Fruit fly (Drosophila melanogaster) whole organism, embryonic: ENCODE data around the gene CG3342.
A peak's percentile ranks its signal among the peaks of the same experiment; 100 is the strongest.

Experiments used
- Atf-2 ChIP-seq: fragments of 200-800 bp; sonication (Bioruptor generic); optimal IDR thresholded peaks from 2 replicates; lab custom pipeline; 2016; ENCODE audit warnings: missing biosample characterization, missing genetic modification characterization
- Bteb2 ChIP-seq: fragments of 200-800 bp; sonication (Bioruptor generic); optimal IDR thresholded peaks from 2 replicates; lab custom pipeline; 2016; ENCODE audit warnings: missing biosample characterization, missing genetic modification characterization
- CG10654 ChIP-seq: fragments of 200-800 bp; sonication (Bioruptor generic); optimal IDR thresholded peaks from 2 replicates; lab custom pipeline; 2016; ENCODE audit warnings: missing biosample characterization, missing genetic modification characterization
- CG10979 ChIP-seq: fragments of 200-800 bp; sonication (Bioruptor generic); optimal IDR thresholded peaks from 2 replicates; lab custom pipeline; 2018; ENCODE audit warnings: missing biosample characterization, mild to moderate bottlenecking, missing genetic modification characterization, moderate library complexity
- CG11456 ChIP-seq: fragments of 200-800 bp; sonication (Bioruptor generic); IDR thresholded peaks from 3 replicates; pipeline ENCODE4 v1.3.6; 2022; ENCODE audit warnings: missing biosample characterization, missing genetic modification characterization
- CG12155 ChIP-seq: fragments of 200-800 bp; sonication (Bioruptor generic); optimal IDR thresholded peaks from 3 replicates; lab custom pipeline; 2016; ENCODE audit warnings: missing biosample characterization, missing genetic modification characterization
- CG13123 ChIP-seq: fragments of 200-800 bp; sonication (Bioruptor generic); optimal IDR thresholded peaks from 2 replicates; lab custom pipeline; 2016; ENCODE audit warnings: missing biosample characterization, missing genetic modification characterization
- CG14710 ChIP-seq: fragments of 200-800 bp; sonication (Bioruptor generic); optimal IDR thresholded peaks from 3 replicates; lab custom pipeline; 2019; ENCODE audit warnings: missing biosample characterization, mild to moderate bottlenecking, missing genetic modification characterization, moderate library complexity
- CG15479 ChIP-seq: fragments of 200-800 bp; sonication (Bioruptor generic); optimal IDR thresholded peaks from 3 replicates; lab custom pipeline; 2019; ENCODE audit warnings: missing biosample characterization, mild to moderate bottlenecking, missing genetic modification characterization, moderate library complexity
- CG17359 ChIP-seq: fragments of 200-800 bp; sonication (Bioruptor generic); optimal IDR thresholded peaks from 3 replicates; lab custom pipeline; 2018; ENCODE audit warnings: missing biosample characterization, mild to moderate bottlenecking, missing genetic modification characterization, moderate library complexity
- CG3065 ChIP-seq: fragments of 200-800 bp; sonication (Bioruptor generic); optimal IDR thresholded peaks from 2 replicates; lab custom pipeline; 2016; ENCODE audit warnings: missing biosample characterization, missing genetic modification characterization
- CG3163 ChIP-seq: fragments of 200-800 bp; sonication (Bioruptor generic); optimal IDR thresholded peaks from 3 replicates; lab custom pipeline; 2016; ENCODE audit warnings: missing biosample characterization, missing genetic modification characterization
- CG32767 ChIP-seq: fragments of 200-800 bp; sonication (Bioruptor generic); IDR thresholded peaks from 2 replicates; pipeline ENCODE4 v1.3.6; 2022; ENCODE audit warnings: missing biosample characterization, missing genetic modification characterization
- CG5953 ChIP-seq: fragments of 200-800 bp; sonication (Bioruptor generic); IDR thresholded peaks from 2 replicates; pipeline ENCODE4 v1.3.6; 2022; ENCODE audit warnings: missing biosample characterization, missing genetic modification characterization
- CG8290 ChIP-seq, 3 experiments: fragments of 200-800 bp; sonication (Bioruptor generic); optimal IDR thresholded peaks; 2 replicates each; lab custom pipeline; 2016 to 2019; ENCODE audit warnings: missing biosample characterization in 3 of 3, missing genetic modification characterization in 3 of 3, mild to moderate bottlenecking in 2 of 3, moderate library complexity in 1 of 3
- CG8359 ChIP-seq: fragments of 200-800 bp; sonication (Bioruptor generic); optimal IDR thresholded peaks from 2 replicates; lab custom pipeline; 2017; ENCODE audit warnings: missing biosample characterization, mild to moderate bottlenecking, missing genetic modification characterization, borderline replicate concordance
- Deaf1 ChIP-seq: fragments of 200-800 bp; optimal IDR thresholded peaks from 3 replicates; lab custom pipeline; 2019; ENCODE audit warnings: missing biosample characterization, mild to moderate bottlenecking, missing genetic modification characterization, moderate library complexity
- Gsc ChIP-seq: fragments of 200-800 bp; sonication (Bioruptor generic); IDR thresholded peaks from 2 replicates; pipeline ENCODE4 v1.3.6; 2022; ENCODE audit warnings: missing biosample characterization, missing genetic modification characterization
- H15 ChIP-seq: fragments of 200-800 bp; sonication (Bioruptor generic); IDR thresholded peaks from 3 replicates; pipeline ENCODE4 v1.3.6; 2022; ENCODE audit warnings: missing biosample characterization, missing genetic modification characterization
- H2.0 ChIP-seq: fragments of 200-800 bp; sonication (Bioruptor generic); IDR thresholded peaks from 2 replicates; pipeline ENCODE4 v1.3.6; 2022; ENCODE audit warnings: missing biosample characterization, missing genetic modification characterization
- HmgD ChIP-seq: fragments of 200-800 bp; sonication (Bioruptor generic); optimal IDR thresholded peaks from 3 replicates; lab custom pipeline; 2016; ENCODE audit warnings: missing biosample characterization, missing genetic modification characterization
- Hmr ChIP-seq: fragments of 200-800 bp; sonication (Bioruptor generic); optimal IDR thresholded peaks from 3 replicates; lab custom pipeline; 2017; ENCODE audit warnings: mild to moderate bottlenecking, missing biosample characterization, missing genetic modification reagents, missing genetic modification characterization
- Hmx ChIP-seq: fragments of 200-800 bp; sonication (Bioruptor generic); optimal IDR thresholded peaks from 2 replicates; lab custom pipeline; 2016; ENCODE audit warnings: missing biosample characterization, missing genetic modification characterization
- MTF-1 ChIP-seq: fragments of 200-800 bp; sonication (Bioruptor generic); optimal IDR thresholded peaks from 2 replicates; lab custom pipeline; 2018; ENCODE audit warnings: missing biosample characterization, mild to moderate bottlenecking, missing genetic modification characterization, borderline replicate concordance
- NK7.1 ChIP-seq: fragments of 200-800 bp; sonication (Bioruptor generic); optimal IDR thresholded peaks from 3 replicates; lab custom pipeline; 2016; ENCODE audit warnings: missing biosample characterization, missing genetic modification characterization
- Nf-YC ChIP-seq: fragments of 200-800 bp; optimal IDR thresholded peaks from 3 replicates; lab custom pipeline; 2019; ENCODE audit warnings: missing biosample characterization, mild to moderate bottlenecking, missing genetic modification characterization, moderate library complexity
- Optix ChIP-seq: fragments of 200-800 bp; sonication (Bioruptor generic); IDR thresholded peaks from 3 replicates; pipeline ENCODE4 v1.3.6; 2022; ENCODE audit warnings: missing biosample characterization, missing genetic modification characterization
- Usf ChIP-seq: fragments of 200-800 bp; sonication (Bioruptor generic); optimal IDR thresholded peaks from 2 replicates; lab custom pipeline; 2017; ENCODE audit warnings: missing genotype, missing biosample characterization, missing genetic modification characterization
- Vsx1 ChIP-seq: fragments of 200-800 bp; sonication (Bioruptor generic); optimal IDR thresholded peaks from 2 replicates; lab custom pipeline; 2017; ENCODE audit warnings: missing biosample characterization, mild to moderate bottlenecking, missing genetic modification characterization, missing genetic modification reagents
- ab ChIP-seq: fragments of 200-800 bp; sonication (Bioruptor generic); optimal IDR thresholded peaks from 2 replicates; lab custom pipeline; 2016; ENCODE audit warnings: missing biosample characterization, missing genetic modification characterization
- abd-A ChIP-seq: fragments of 200-800 bp; sonication (Bioruptor generic); optimal IDR thresholded peaks from 3 replicates; lab custom pipeline; 2019; ENCODE audit warnings: missing biosample characterization, mild to moderate bottlenecking, missing genetic modification characterization, moderate library complexity
- bowl ChIP-seq: fragments of 200-800 bp; sonication (Bioruptor generic); IDR thresholded peaks from 2 replicates; pipeline ENCODE4 v1.3.6; 2022; ENCODE audit warnings: missing biosample characterization, missing genetic modification characterization
- chinmo ChIP-seq: fragments of 200-800 bp; sonication (Bioruptor generic); IDR thresholded peaks from 4 replicates; pipeline ENCODE4 v1.3.6; 2022; ENCODE audit warnings: missing biosample characterization, missing genetic modification characterization; ENCODE audit not compliant: partially characterized antibody
- croc ChIP-seq: fragments of 200-800 bp; sonication (Bioruptor generic); conservative IDR thresholded peaks from 3 replicates; pipeline ENCODE4 v1.3.6; 2022; ENCODE audit warnings: missing biosample characterization, missing genetic modification characterization
- exex ChIP-seq: fragments of 200-800 bp; sonication (Bioruptor generic); optimal IDR thresholded peaks from 4 replicates; lab custom pipeline; 2018; ENCODE audit warnings: missing biosample characterization, mild to moderate bottlenecking, missing genetic modification characterization, moderate library complexity
- grau ChIP-seq: fragments of 200-800 bp; optimal IDR thresholded peaks from 3 replicates; lab custom pipeline; 2019; ENCODE audit warnings: missing biosample characterization, mild to moderate bottlenecking, missing genetic modification characterization, moderate library complexity
- lmd ChIP-seq: fragments of 200-800 bp; sonication (Bioruptor generic); IDR thresholded peaks from 2 replicates; pipeline ENCODE4 v1.3.6; 2022; ENCODE audit warnings: missing biosample characterization, missing genetic modification characterization
- oc ChIP-seq: fragments of 200-800 bp; sonication (Bioruptor generic); optimal IDR thresholded peaks from 2 replicates; lab custom pipeline; 2018; ENCODE audit warnings: missing biosample characterization, mild to moderate bottlenecking, missing genetic modification characterization, moderate library complexity
- org-1 ChIP-seq: fragments of 200-800 bp; sonication (Bioruptor generic); optimal IDR thresholded peaks from 2 replicates; lab custom pipeline; 2017; ENCODE audit warnings: missing biosample characterization, missing genetic modification characterization
- peb ChIP-seq: fragments of 200-800 bp; sonication (Bioruptor generic); IDR thresholded peaks from 2 replicates; pipeline ENCODE4 v1.3.6; 2022; ENCODE audit warnings: missing biosample characterization, missing genetic modification characterization
- phol ChIP-seq: fragments of 200-800 bp; sonication (Bioruptor generic); optimal IDR thresholded peaks from 3 replicates; lab custom pipeline; 2018; ENCODE audit warnings: missing biosample characterization, mild to moderate bottlenecking, missing genetic modification characterization, moderate library complexity
- rib ChIP-seq: fragments of 200-800 bp; sonication (Bioruptor generic); IDR thresholded peaks from 2 replicates; pipeline ENCODE4 v1.3.6; 2022; ENCODE audit warnings: missing biosample characterization, missing genetic modification characterization
- run ChIP-seq: fragments of 200-800 bp; sonication (Bioruptor generic); optimal IDR thresholded peaks from 3 replicates; lab custom pipeline; 2018; ENCODE audit warnings: missing biosample characterization, mild to moderate bottlenecking, missing genetic modification characterization
- salm ChIP-seq: fragments of 200-800 bp; sonication (Bioruptor generic); optimal IDR thresholded peaks from 2 replicates; lab custom pipeline; 2018; ENCODE audit warnings: missing biosample characterization, mild to moderate bottlenecking, missing genetic modification characterization
- sc ChIP-seq, 3 experiments: fragments of >200 bp in 2 of 3; fragments of 200-800 bp in 1 of 3; sonication (Bioruptor generic) in 1 of 3; optimal IDR thresholded peaks; 2 replicates in 2 of 3; 3 replicates in 1 of 3; lab custom pipeline; 2017; ENCODE audit warnings: mild to moderate bottlenecking in 1 of 3, missing biosample characterization in 1 of 3, missing genetic modification characterization in 1 of 3, missing genetic modification reagents in 1 of 3
- scrt ChIP-seq: fragments of 200-800 bp; sonication (Bioruptor generic); optimal IDR thresholded peaks from 2 replicates; lab custom pipeline; 2018; ENCODE audit warnings: missing biosample characterization, mild to moderate bottlenecking, missing genetic modification characterization, moderate library complexity
- seq ChIP-seq: fragments of 200-800 bp; sonication (Bioruptor generic); IDR thresholded peaks from 2 replicates; pipeline ENCODE4 v1.3.6; 2022; ENCODE audit warnings: missing biosample characterization, missing genetic modification characterization
- sna ChIP-seq: fragments of 200-800 bp; sonication (Bioruptor generic); IDR thresholded peaks from 2 replicates; pipeline ENCODE4 v1.3.6; 2022; ENCODE audit warnings: missing biosample characterization, missing genetic modification characterization; ENCODE audit not compliant: partially characterized antibody
- so ChIP-seq: fragments of 200-800 bp; sonication (Bioruptor generic); IDR thresholded peaks from 3 replicates; pipeline ENCODE4 v1.3.6; 2022; ENCODE audit warnings: missing biosample characterization, missing genetic modification characterization
- tgo ChIP-seq: fragments of 200-800 bp; sonication (Bioruptor generic); IDR thresholded peaks from 3 replicates; pipeline ENCODE4 v1.3.6; 2022; ENCODE audit warnings: missing biosample characterization, missing genetic modification characterization

Gene CG3342

dm6 chrX:6542331-6542730, 14.6 kb upstream of the CG3342 start (continued):
- TF ChIP-seq rib (GFP tag; lab: Robert Waterston, UW) (no peak), Deaf1 (tag; lab: Kevin White, UChicago) (no peak), MTF-1 (no peak), CG15479 (GFP tag; lab: Kevin White, UChicago) (no peak), scrt (GFP tag; lab: Kevin White, UChicago) (no peak), CG32767 (GFP tag; lab: Robert Waterston, UW) (no peak), sc (optimal IDR thresholded peaks at IDR 0.05; lab: Kevin White, UChicago) (no peak), sc (GFP tag; optimal IDR thresholded peaks at IDR 0.05; lab: Kevin White, UChicago) (no peak), CG5953 (GFP tag; lab: Robert Waterston, UW) (0 out of 2 replicates have a peak, but pooled peaks have one; percentile 17), bowl (GFP tag; lab: Robert Waterston, UW) (no peak), Usf (no peak), Vsx1 (peak; percentile 24), seq (GFP tag; lab: Robert Waterston, UW) (0 out of 2 replicates have a peak, but pooled peaks have one; percentile 10), peb (peak; percentile 29; the same call in 1 of the 2 replicates), CG10979 (peak; percentile 47), tgo (GFP tag; lab: Robert Waterston, UW) (peak; percentile 61; the same call in 2 of the 3 replicates), CG3065 (GFP tag; lab: Kevin White, UChicago) (no peak), CG8359 (no peak), CG12155 (GFP tag; lab: Kevin White, UChicago) (no peak), CG17359 (tag; lab: Kevin White, UChicago) (peak; percentile 58), salm (tag; lab: Kevin White, UChicago) (peak; percentile 34), CG3163 (GFP tag; lab: Kevin White, UChicago) (no peak), HmgD (GFP tag; lab: Kevin White, UChicago) (no peak), org-1 (GFP tag; lab: Kevin White, UChicago) (peak; percentile 11), Optix (0 out of 3 replicates have a peak, but pooled peaks have one; percentile 23), H15 (GFP tag; lab: Robert Waterston, UW) (peak; percentile 65; the same call in 2 of the 3 replicates), CG14710 (tag; lab: Kevin White, UChicago) (peak; percentile 5), Nf-YC (no peak), CG10654 (GFP tag; lab: Kevin White, UChicago) (no peak), Hmx (GFP tag; lab: Kevin White, UChicago) (no peak), Bteb2 (GFP tag; lab: Kevin White, UChicago) (no peak), NK7.1 (no peak), ab (no peak), abd-A (tag; lab: Kevin White, UChicago) (no peak), Hmr (GFP tag; lab: Kevin White, UChicago) (no peak), sna (no peak), so (peak; percentile 64; the same call in 1 of the 3 replicates), chinmo (no peak), Gsc (GFP tag; lab: Robert Waterston, UW) (no peak), lmd (GFP tag; lab: Robert Waterston, UW) (peak; percentile 42; the same call in 1 of the 2 replicates), croc (no peak; the same call in 2 of the 3 replicates), grau (peak; percentile 56), Atf-2 (GFP tag; lab: Kevin White, UChicago) (no peak), oc (tag; lab: Kevin White, UChicago) (peak; percentile 22), CG8290 (GFP tag; optimal IDR thresholded peaks at IDR 0.05; lab: Kevin White, UChicago) (no peak), CG8290 (tag; optimal IDR thresholded peaks at IDR 0.05; lab: Kevin White, UChicago) (peak in 1 of 2 experiments; percentile 34), phol (tag; lab: Kevin White, UChicago) (peak; percentile 39), run (tag; lab: Kevin White, UChicago) (peak; percentile 36), CG11456 (GFP tag; lab: Robert Waterston, UW) (no peak), H2.0 (GFP tag; lab: Robert Waterston, UW) (peak; percentile 19; the same call in 1 of the 2 replicates), exex (tag; lab: Kevin White, UChicago) (no peak), CG13123 (GFP tag; lab: Kevin White, UChicago) (no peak)
